Fruit fly (Drosophila melanogaster): ENCODE results near the gene PGRP-LB.

The PGRP-LB gene

dm6 chr3R:11421643-11422122, 38.7 kb downstream of the PGRP-LB start, which contains the start of the genes ninaG and Sptz (continued):
- TF ChIP-seq CG14965 (GFP tag; optimal IDR thresholded peaks at IDR 0.05; ENCODE audit: borderline replicate concordance) (peak; percentile 31), GATAe (GFP tag; conservative IDR thresholded peaks at IDR 0.05) (peak; percentile 81), CG2712 (tag; optimal IDR thresholded peaks at IDR 0.05) (peak; percentile 94), chm (GFP tag; IDR thresholded peaks at IDR 0.05) (peak; percentile 80), CG5245 (GFP tag; optimal IDR thresholded peaks at IDR 0.05) (peak; percentile 89), Dp (GFP tag; optimal IDR thresholded peaks at IDR 0.05) (peak; percentile 78), sd (tag; optimal IDR thresholded peaks at IDR 0.05) (no peak), kah (GFP tag; optimal IDR thresholded peaks at IDR 0.05) (peak; percentile 34), CG18619 (GFP tag; optimal IDR thresholded peaks at IDR 0.05) (peak; percentile 90), CG12104 (GFP tag; optimal IDR thresholded peaks at IDR 0.05) (peak; percentile 83), CG3281 (GFP tag; optimal IDR thresholded peaks at IDR 0.05) (peak; percentile 87), CrebB (tag; optimal IDR thresholded peaks at IDR 0.05) (peak; percentile 77), CG30020 (tag; optimal IDR thresholded peaks at IDR 0.05) (peak; percentile 75), Hr78 (GFP tag; optimal IDR thresholded peaks at IDR 0.05) (no peak), Six4 (GFP tag; optimal IDR thresholded peaks at IDR 0.05) (peak; percentile 91), grn (GFP tag; optimal IDR thresholded peaks at IDR 0.05) (peak; percentile 93), CG14667 (GFP tag; IDR thresholded peaks at IDR 0.05) (peak; percentile 95), CG4820 (GFP tag; optimal IDR thresholded peaks at IDR 0.05) (peak; percentile 95), Gug (GFP tag; IDR thresholded peaks at IDR 0.05) (peak; percentile 96), ac (GFP tag; optimal IDR thresholded peaks at IDR 0.05) (peak; percentile 53), rib (GFP tag; IDR thresholded peaks at IDR 0.05) (peak; percentile 83), tio (GFP tag; optimal IDR thresholded peaks at IDR 0.05) (no peak), twi (tag; optimal IDR thresholded peaks at IDR 0.05) (no peak), CG17361 (GFP tag; IDR thresholded peaks at IDR 0.05) (peak; percentile 98), CG18262 (tag; optimal IDR thresholded peaks at IDR 0.05) (peak; percentile 89), CG13123 (GFP tag; optimal IDR thresholded peaks at IDR 0.05) (peak; percentile 91), prd (optimal IDR thresholded peaks at IDR 0.05) (no peak), prd (GFP tag; IDR thresholded peaks at IDR 0.05) (peak; percentile 99), ci (GFP tag; IDR thresholded peaks at IDR 0.05) (peak; percentile 91), Mrtf (GFP tag; IDR thresholded peaks at IDR 0.05) (peak; percentile 90), fd102C (GFP tag; optimal IDR thresholded peaks at IDR 0.05) (peak; percentile 52), Scr (GFP tag; IDR thresholded peaks at IDR 0.05; ENCODE audit: partially characterized antibody) (peak; percentile 64), Jarid2 (GFP tag; optimal IDR thresholded peaks at IDR 0.05) (peak; percentile 67), CG2120 (GFP tag; optimal IDR thresholded peaks at IDR 0.05) (peak; percentile 97), slbo (GFP tag; IDR thresholded peaks at IDR 0.05) (peak; percentile 97), mld (GFP tag; IDR thresholded peaks at IDR 0.05; ENCODE audit: partially characterized antibody) (no peak), lbe (GFP tag; optimal IDR thresholded peaks at IDR 0.05) (no peak), CG6854 (GFP tag; optimal IDR thresholded peaks at IDR 0.05) (peak; percentile 11), oc (tag; optimal IDR thresholded peaks at IDR 0.05) (peak; percentile 85), Adf1 (GFP tag; IDR thresholded peaks at IDR 0.05) (peak; percentile 81), PHDP (tag; optimal IDR thresholded peaks at IDR 0.05) (no peak), inv (GFP tag; IDR thresholded peaks at IDR 0.05; ENCODE audit: partially characterized antibody) (no peak), HHEX (GFP tag; optimal IDR thresholded peaks at IDR 0.05) (peak; percentile 83), pum (GFP tag; optimal IDR thresholded peaks at IDR 0.05) (peak; percentile 96), D (optimal IDR thresholded peaks at IDR 0.05) (no peak), D (GFP tag; optimal IDR thresholded peaks at IDR 0.05) (peak; percentile 87), CG34376 (GFP tag; optimal IDR thresholded peaks at IDR 0.05) (peak; percentile 74), esg (GFP tag; conservative IDR thresholded peaks at IDR 0.05) (peak; percentile 96), CG16779 (GFP tag; IDR thresholded peaks at IDR 0.05) (peak; percentile 70), CG14014 (GFP tag; IDR thresholded peaks at IDR 0.05) (peak; percentile 91), CG34422 (GFP tag; IDR thresholded peaks at IDR 0.05) (peak; percentile 97)
